Worm (Caenorhabditis elegans) whole organism, L4/young adult: ENCODE data around the gene trpp-6.
"Not testable (repeated sequence)": the region's sequence is repeated elsewhere in the genome, so short reads cannot be mapped to it uniquely, and the experiment has no call there.

Source experiments
- W03F9.2 ChIP-seq: fragments of 150-350 bp; optimal IDR thresholded peaks from 2 replicates; lab custom pipeline; 2014; ENCODE audit warnings: missing biosample characterization, missing genetic modification characterization
- dao-5 ChIP-seq: sonication (generic microtip); optimal IDR thresholded peaks from 2 replicates; lab custom pipeline; 2016; ENCODE audit warnings: missing genotype, missing genetic modification characterization, moderate library complexity, missing compliant biosample characterization
- him-1 ChIP-seq: sonication (generic microtip); optimal IDR thresholded peaks from 2 replicates; lab custom pipeline; 2016; ENCODE audit warnings: missing genotype, missing genetic modification reagents, missing genetic modification characterization, missing compliant biosample characterization

trpp-6 gene

ce11 chrV:10003315-10003969, 11.7 kb downstream of the trpp-6 start:
- TF ChIP-seq him-1 (no peak), dao-5 (no peak), W03F9.2 (tag; lab: Kevin White, UChicago) (peak; percentile 74)

- not testable (repeated sequence) for TF ChIP-seq dao-5; W03F9.2 (tag; lab: Kevin White, UChicago); him-1
Observed at ce11 chrV:10004048-10004761, 12.5 kb downstream of the trpp-6 start, which contains the start of gene uda-1. TSS of gene uda-1 (plus strand) at chrV:10004755.

- no peak for TF ChIP-seq W03F9.2 (tag; lab: Kevin White, UChicago)
- TF ChIP-seq dao-5, result no peak
- TF ChIP-seq him-1, result no peak
Observed at ce11 chrV:10006374-10006773, 14.7 kb downstream of the trpp-6 start.

- TF ChIP-seq W03F9.2 (tag; lab: Kevin White, UChicago) (no peak), dao-5 (no peak), him-1 (no peak)
Observed at ce11 chrV:10007484-10007883, 15.8 kb downstream of the trpp-6 start.

- TF ChIP-seq W03F9.2 (tag; lab: Kevin White, UChicago), result no peak
- TF ChIP-seq dao-5, result no peak
- TF ChIP-seq him-1, result no peak
Observed at ce11 chrV:10011623-10012022, 19.9 kb downstream of the trpp-6 start, which contains the start of gene lea-1. TSS of gene lea-1 (plus strand) at chrV:10011923.

ce11 chrV:10012639-10013038, 20.9 kb downstream of the trpp-6 start:
- TF ChIP-seq him-1 (no peak), dao-5 (no peak), W03F9.2 (tag; lab: Kevin White, UChicago) (no peak)

- peak; percentile 15 for TF ChIP-seq W03F9.2 (tag; lab: Kevin White, UChicago)
- no peak for TF ChIP-seq dao-5
- no peak for TF ChIP-seq him-1
Observed at ce11 chrV:10018291-10018690, 26.6 kb downstream of the trpp-6 start.

ce11 chrV:10019083-10019624, 27.5 kb downstream of the trpp-6 start:
- TF ChIP-seq dao-5 (no peak), him-1 (no peak), W03F9.2 (tag; lab: Kevin White, UChicago) (no peak)

- no peak for TF ChIP-seq W03F9.2 (tag; lab: Kevin White, UChicago)
- TF ChIP-seq dao-5, result no peak
- no peak for TF ChIP-seq him-1
Observed at ce11 chrV:10019934-10020333, 28.2 kb downstream of the trpp-6 start.

- TF ChIP-seq W03F9.2 (tag; lab: Kevin White, UChicago) (no peak), him-1 (no peak), dao-5 (no peak)
Observed at ce11 chrV:10023062-10023536, 31.4 kb downstream of the trpp-6 start.

- TF ChIP-seq him-1 (no peak), dao-5 (no peak), W03F9.2 (tag; lab: Kevin White, UChicago) (no peak)
Observed at ce11 chrV:10030992-10031383, 39.3 kb downstream of the trpp-6 start, which contains the start of gene acl-2. TSS of gene acl-2 (minus strand) at chrV:10031092.

ce11 chrV:10031384-10032171, 39.9 kb downstream of the trpp-6 start:
- no peak for TF ChIP-seq W03F9.2 (tag; lab: Kevin White, UChicago)
- TF ChIP-seq dao-5, result no peak
- TF ChIP-seq him-1, result no peak

- no peak for TF ChIP-seq dao-5
- TF ChIP-seq him-1, result no peak
Observed at ce11 chrV:10035586-10035985, 43.9 kb downstream of the trpp-6 start.

- TF ChIP-seq W03F9.2 (tag; lab: Kevin White, UChicago) (no peak), dao-5 (no peak), him-1 (no peak)
Observed at ce11 chrV:10036275-10036674, 44.6 kb downstream of the trpp-6 start, which contains the start of gene T06E8.2. TSS of gene T06E8.2 (minus strand) at chrV:10036413.
